Fruit fly (Drosophila melanogaster) whole organism, wandering third instar larva: ENCODE results near the gene CG34332.

Experiments used
- Abd-B ChIP-seq: fragments of >200 bp; optimal IDR thresholded peaks from 2 replicates; lab custom pipeline; 2017; ENCODE audit warnings: missing biosample characterization, missing genetic modification characterization
- CG32264 ChIP-seq: fragments of 200-800 bp; sonication (Bioruptor generic); optimal IDR thresholded peaks from 2 replicates; lab custom pipeline; 2016; ENCODE audit warnings: missing biosample characterization, missing genetic modification characterization
- CG9705 ChIP-seq: fragments of 200-800 bp; sonication (Bioruptor generic); optimal IDR thresholded peaks from 2 replicates; lab custom pipeline; 2018; ENCODE audit warnings: missing biosample characterization, mild to moderate bottlenecking, missing genetic modification characterization
- CrebA ChIP-seq: fragments of 200-800 bp; sonication (Bioruptor generic); optimal IDR thresholded peaks from 2 replicates; lab custom pipeline; 2016; ENCODE audit warnings: missing biosample characterization, mild to moderate bottlenecking, missing genetic modification characterization, borderline replicate concordance
- Dfd ChIP-seq: fragments of >200 bp; optimal IDR thresholded peaks from 2 replicates; lab custom pipeline; 2017; ENCODE audit warnings: missing biosample characterization, missing genetic modification characterization
- Dif ChIP-seq: fragments of 200-275, 200-300 bp; sonication (Bioruptor generic); optimal IDR thresholded peaks from 2 replicates; lab custom pipeline; 2018; ENCODE audit warnings: missing biosample characterization, missing genetic modification characterization; ENCODE audit not compliant: partially characterized antibody
- GATAd ChIP-seq: sonication (Bioruptor generic); optimal IDR thresholded peaks from 2 replicates; lab custom pipeline; 2016; ENCODE audit warnings: missing biosample characterization, missing genetic modification characterization
- HLH106 ChIP-seq: fragments of 200-800 bp; optimal IDR thresholded peaks from 3 replicates; lab custom pipeline; 2019; ENCODE audit warnings: missing biosample characterization, mild to moderate bottlenecking, missing genetic modification characterization, moderate library complexity
- Hnf4 ChIP-seq: fragments of 200-800 bp; sonication (Bioruptor generic); optimal IDR thresholded peaks from 2 replicates; lab custom pipeline; 2016; ENCODE audit warnings: missing biosample characterization, mild to moderate bottlenecking, missing genetic modification characterization
- Hr78 ChIP-seq: fragments of >200 bp; optimal IDR thresholded peaks from 2 replicates; lab custom pipeline; 2017; ENCODE audit warnings: missing biosample characterization, missing genetic modification characterization
- Hr83 ChIP-seq: fragments of 200-300 bp; sonication (Bioruptor generic); optimal IDR thresholded peaks from 2 replicates; lab custom pipeline; 2016; ENCODE audit warnings: missing biosample characterization, mild to moderate bottlenecking, missing genetic modification characterization, moderate library complexity; ENCODE audit not compliant: poor library complexity, severe bottlenecking
- Jra ChIP-seq: sonication (Bioruptor generic); optimal IDR thresholded peaks from 2 replicates; lab custom pipeline; 2016; ENCODE audit warnings: missing biosample characterization, missing genetic modification characterization
- Mio ChIP-seq: sonication (Bioruptor generic); optimal IDR thresholded peaks from 2 replicates; lab custom pipeline; 2016; ENCODE audit warnings: missing biosample characterization, missing genetic modification characterization
- Myc ChIP-seq: fragments of >200 bp; optimal IDR thresholded peaks from 2 replicates; lab custom pipeline; 2017
- N ChIP-seq: fragments of >200 bp; optimal IDR thresholded peaks from 2 replicates; lab custom pipeline; 2018; ENCODE audit warnings: missing biosample characterization, missing external identifiers, missing genetic modification characterization
- OdsH ChIP-seq: fragments of 200-800 bp; sonication (Bioruptor generic); optimal IDR thresholded peaks from 2 replicates; lab custom pipeline; 2016; ENCODE audit warnings: missing biosample characterization, mild to moderate bottlenecking, missing genetic modification characterization
- Rel ChIP-seq, 2 experiments: fragments of 200-800 bp; sonication (Bioruptor generic) in 1 of 2; optimal IDR thresholded peaks; 2 replicates in 1 of 2; 3 replicates in 1 of 2; lab custom pipeline; 2016 to 2019; ENCODE audit warnings: mild to moderate bottlenecking in 2 of 2, missing biosample characterization in 2 of 2, missing genetic modification characterization in 2 of 2, moderate library complexity in 1 of 2
- Sp1 ChIP-seq: fragments of 200-800 bp; sonication (Bioruptor generic); optimal IDR thresholded peaks from 3 replicates; lab custom pipeline; 2019; ENCODE audit warnings: missing biosample characterization, mild to moderate bottlenecking, missing genetic modification characterization, moderate library complexity
- Vsx2 ChIP-seq: fragments of 200-300, 225-300 bp; sonication (Bioruptor generic); optimal IDR thresholded peaks from 2 replicates; lab custom pipeline; 2018; ENCODE audit warnings: missing biosample characterization, missing genetic modification characterization; ENCODE audit not compliant: partially characterized antibody
- br ChIP-seq: fragments of 200-800 bp; sonication (Bioruptor generic); optimal IDR thresholded peaks from 2 replicates; lab custom pipeline; 2016; ENCODE audit warnings: missing biosample characterization, missing genetic modification characterization
- brk ChIP-seq: fragments of 200-800 bp; sonication (Bioruptor generic); optimal IDR thresholded peaks from 2 replicates; lab custom pipeline; 2016; ENCODE audit warnings: missing biosample characterization, mild to moderate bottlenecking, missing genetic modification characterization
- dl ChIP-seq, 2 experiments: fragments of 175-275, 200-275 bp in 1 of 2; fragments of 200-275 bp in 1 of 2; sonication (Bioruptor generic); optimal IDR thresholded peaks; lab custom pipeline; 2018; ENCODE audit warnings: mild to moderate bottlenecking in 2 of 2, missing biosample characterization in 2 of 2, missing genetic modification characterization in 2 of 2, moderate library complexity in 2 of 2; ENCODE audit not compliant: partially characterized antibody in 2 of 2, insufficient read depth in 1 of 2
- dmrt93B ChIP-seq: fragments of 200-800 bp; sonication (Bioruptor generic); optimal IDR thresholded peaks from 2 replicates; lab custom pipeline; 2018; ENCODE audit warnings: missing biosample characterization, mild to moderate bottlenecking, missing genetic modification characterization
- dsf ChIP-seq: sonication (Bioruptor generic); optimal IDR thresholded peaks from 2 replicates; lab custom pipeline; 2016; ENCODE audit warnings: missing biosample characterization, missing genetic modification characterization, borderline replicate concordance
- ey ChIP-seq: fragments of 200-800 bp; sonication (Bioruptor generic); optimal IDR thresholded peaks from 2 replicates; lab custom pipeline; 2016; ENCODE audit warnings: missing biosample characterization, missing genetic modification characterization
- foxo ChIP-seq, 2 experiments: fragments of 200-800 bp; sonication (Bioruptor generic); optimal IDR thresholded peaks; 2 replicates in 1 of 2; 3 replicates in 1 of 2; lab custom pipeline; 2016 to 2017; ENCODE audit warnings: missing biosample characterization in 2 of 2, missing genetic modification characterization in 2 of 2
- fru ChIP-seq: fragments of 200-800 bp; sonication (Bioruptor generic); optimal IDR thresholded peaks from 3 replicates; lab custom pipeline; 2016; ENCODE audit warnings: missing biosample characterization, mild to moderate bottlenecking, missing genetic modification characterization
- h ChIP-seq: fragments of 200-800 bp; sonication (Bioruptor generic); optimal IDR thresholded peaks from 3 replicates; lab custom pipeline; 2016; ENCODE audit warnings: missing biosample characterization, mild to moderate bottlenecking, missing genetic modification characterization
- jim ChIP-seq: fragments of 175-275, 200-325 bp; sonication (Bioruptor generic); optimal IDR thresholded peaks from 2 replicates; lab custom pipeline; 2016; ENCODE audit warnings: missing biosample characterization, mild to moderate bottlenecking, missing genetic modification characterization
- lola ChIP-seq: fragments of >200 bp; optimal IDR thresholded peaks from 2 replicates; lab custom pipeline; 2017; ENCODE audit warnings: missing biosample characterization, missing genetic modification characterization
- pan ChIP-seq: fragments of >200 bp; optimal IDR thresholded peaks from 2 replicates; lab custom pipeline; 2017
- psq ChIP-seq: fragments of 200-800 bp; sonication (Bioruptor generic); optimal IDR thresholded peaks from 3 replicates; lab custom pipeline; 2017; ENCODE audit warnings: missing biosample characterization, mild to moderate bottlenecking, missing genetic modification characterization, moderate library complexity
- rgr ChIP-seq: fragments of 200-800 bp; sonication (Bioruptor generic); optimal IDR thresholded peaks from 3 replicates; lab custom pipeline; 2016; ENCODE audit warnings: missing biosample characterization, mild to moderate bottlenecking, missing genetic modification characterization
- sage ChIP-seq: fragments of 200-800 bp; sonication (Bioruptor generic); optimal IDR thresholded peaks from 2 replicates; lab custom pipeline; 2016; ENCODE audit warnings: missing biosample characterization, mild to moderate bottlenecking, missing genetic modification characterization
- sv ChIP-seq: fragments of 200-800 bp; sonication (Bioruptor generic); optimal IDR thresholded peaks from 3 replicates; lab custom pipeline; 2016; ENCODE audit warnings: missing biosample characterization, missing genetic modification characterization
- tai ChIP-seq: sonication (Bioruptor generic); optimal IDR thresholded peaks from 2 replicates; lab custom pipeline; 2016; ENCODE audit warnings: missing biosample characterization, missing genetic modification characterization
- usp ChIP-seq: fragments of >200 bp; optimal IDR thresholded peaks from 2 replicates; lab custom pipeline; 2017; ENCODE audit warnings: missing biosample characterization, missing genetic modification characterization
- woc ChIP-seq: sonication (Bioruptor generic); optimal IDR thresholded peaks from 2 replicates; lab custom pipeline; 2016; ENCODE audit warnings: missing biosample characterization, mild to moderate bottlenecking, missing genetic modification characterization

CG34332 gene

DNA sequence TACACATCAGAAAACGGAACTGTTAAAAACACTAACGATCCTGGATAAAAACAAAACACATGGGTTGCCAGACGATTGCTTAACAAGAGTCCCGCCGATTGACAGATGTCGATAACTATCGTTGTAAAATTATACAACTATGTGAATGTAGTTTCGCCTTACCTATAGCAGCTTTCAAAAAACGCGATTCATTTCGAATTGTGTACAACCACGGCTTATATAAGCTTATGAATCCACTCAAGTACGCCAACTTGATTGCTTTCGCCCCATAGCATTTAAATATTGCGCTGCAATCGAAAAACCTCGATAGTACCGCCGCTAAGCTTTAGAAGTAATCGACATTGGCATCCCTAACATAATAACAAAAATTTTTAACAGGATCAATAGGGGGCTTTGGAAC is 29.1 kb downstream of the CG34332 start, which contains the start of the genes CG9581 and CG9578 (continued):
- no peak for TF ChIP-seq Abd-B (GFP tag; lab: Kevin White, UChicago)
- peak; percentile 45 for TF ChIP-seq Hnf4 (GFP tag; lab: Kevin White, UChicago)
- TF ChIP-seq woc (GFP tag; lab: Kevin White, UChicago), result peak; percentile 16
- TF ChIP-seq, all 38 proteins: peak for 7

dm6 chrX:20173464-20173995 is 32.7 kb downstream of the CG34332 start, which contains the start of gene AnxB10:
Gene AnxB10, minus strand, starts transcription at chrX:20173514.
- peak; percentile 85 for TF ChIP-seq CG9705 (GFP tag; lab: Kevin White, UChicago)
- no peak for TF ChIP-seq Dfd (GFP tag; lab: Kevin White, UChicago)
- peak; percentile 93 for TF ChIP-seq ey (GFP tag; lab: Kevin White, UChicago)
- TF ChIP-seq Rel (GFP tag; optimal IDR thresholded peaks at IDR 0.05; lab: Kevin White, UChicago), result peak; percentile 16
- peak; percentile 57 for TF ChIP-seq Rel (tag; optimal IDR thresholded peaks at IDR 0.05; lab: Kevin White, UChicago)
- no peak for TF ChIP-seq Abd-B (GFP tag; lab: Kevin White, UChicago)
- no peak for TF ChIP-seq CrebA (GFP tag; lab: Kevin White, UChicago)
- peak; percentile 92 for TF ChIP-seq Sp1 (GFP tag; lab: Kevin White, UChicago)
- TF ChIP-seq usp (GFP tag; lab: Kevin White, UChicago), result no peak
- peak; percentile 93 for TF ChIP-seq fru (GFP tag; lab: Kevin White, UChicago)
- TF ChIP-seq psq (GFP tag; lab: Kevin White, UChicago), result peak; percentile 82
- peak; percentile 37 for TF ChIP-seq Dif (GFP tag; lab: Kevin White, UChicago)
- peak; percentile 15 for TF ChIP-seq sv (GFP tag; lab: Kevin White, UChicago)
- TF ChIP-seq tai (GFP tag; lab: Kevin White, UChicago), result no peak
- peak; percentile 46 to 91 for TF ChIP-seq foxo (GFP tag; optimal IDR thresholded peaks at IDR 0.05; lab: Kevin White, UChicago)
- TF ChIP-seq Hr83 (GFP tag; lab: Kevin White, UChicago), result no peak
- no peak for TF ChIP-seq N (GFP tag; lab: Kevin White, UChicago)
- no peak for TF ChIP-seq Hr78
- peak; percentile 70 for TF ChIP-seq CG32264 (GFP tag; lab: Kevin White, UChicago)
- TF ChIP-seq woc (GFP tag; lab: Kevin White, UChicago), result peak; percentile 86
- no peak for TF ChIP-seq lola (GFP tag; lab: Kevin White, UChicago)
- TF ChIP-seq OdsH, result peak; percentile 90
- TF ChIP-seq dsf (GFP tag; lab: Kevin White, UChicago), result peak; percentile 15
- TF ChIP-seq Mio (GFP tag; lab: Kevin White, UChicago), result peak; percentile 40
- no peak for TF ChIP-seq Myc (lab: Kevin White, UChicago)
- no peak for TF ChIP-seq brk (GFP tag; lab: Kevin White, UChicago)
- peak; percentile 79 for TF ChIP-seq Hnf4 (GFP tag; lab: Kevin White, UChicago)
- peak; percentile 81 for TF ChIP-seq sage (GFP tag; lab: Kevin White, UChicago)
- no peak for TF ChIP-seq pan (lab: Kevin White, UChicago)
- TF ChIP-seq Vsx2 (GFP tag; lab: Kevin White, UChicago), result no peak
- peak; percentile 6 for TF ChIP-seq GATAd (GFP tag; lab: Kevin White, UChicago)
- peak; percentile 89 for TF ChIP-seq rgr
- peak; percentile 91 for TF ChIP-seq HLH106
- TF ChIP-seq dl (GFP tag; optimal IDR thresholded peaks at IDR 0.05; lab: Kevin White, UChicago; ENCODE audit: insufficient read depth in 1 of 2, partially characterized antibody in 2 of 2), result no peak
- peak; percentile 92 for TF ChIP-seq h (GFP tag; lab: Kevin White, UChicago)
- peak; percentile 92 for TF ChIP-seq dmrt93B (GFP tag; lab: Kevin White, UChicago)
- peak; percentile 91 for TF ChIP-seq br (GFP tag; lab: Kevin White, UChicago)
- no peak for TF ChIP-seq jim (GFP tag; lab: Kevin White, UChicago)
- peak; percentile 72 for TF ChIP-seq Jra (GFP tag; lab: Kevin White, UChicago)
